Fruit fly (Drosophila melanogaster): Measurements from ENCODE around the gene CG9175.
A peak's percentile ranks its signal among the peaks of the same experiment; 100 is the strongest.

The CG9175 gene

DNA sequence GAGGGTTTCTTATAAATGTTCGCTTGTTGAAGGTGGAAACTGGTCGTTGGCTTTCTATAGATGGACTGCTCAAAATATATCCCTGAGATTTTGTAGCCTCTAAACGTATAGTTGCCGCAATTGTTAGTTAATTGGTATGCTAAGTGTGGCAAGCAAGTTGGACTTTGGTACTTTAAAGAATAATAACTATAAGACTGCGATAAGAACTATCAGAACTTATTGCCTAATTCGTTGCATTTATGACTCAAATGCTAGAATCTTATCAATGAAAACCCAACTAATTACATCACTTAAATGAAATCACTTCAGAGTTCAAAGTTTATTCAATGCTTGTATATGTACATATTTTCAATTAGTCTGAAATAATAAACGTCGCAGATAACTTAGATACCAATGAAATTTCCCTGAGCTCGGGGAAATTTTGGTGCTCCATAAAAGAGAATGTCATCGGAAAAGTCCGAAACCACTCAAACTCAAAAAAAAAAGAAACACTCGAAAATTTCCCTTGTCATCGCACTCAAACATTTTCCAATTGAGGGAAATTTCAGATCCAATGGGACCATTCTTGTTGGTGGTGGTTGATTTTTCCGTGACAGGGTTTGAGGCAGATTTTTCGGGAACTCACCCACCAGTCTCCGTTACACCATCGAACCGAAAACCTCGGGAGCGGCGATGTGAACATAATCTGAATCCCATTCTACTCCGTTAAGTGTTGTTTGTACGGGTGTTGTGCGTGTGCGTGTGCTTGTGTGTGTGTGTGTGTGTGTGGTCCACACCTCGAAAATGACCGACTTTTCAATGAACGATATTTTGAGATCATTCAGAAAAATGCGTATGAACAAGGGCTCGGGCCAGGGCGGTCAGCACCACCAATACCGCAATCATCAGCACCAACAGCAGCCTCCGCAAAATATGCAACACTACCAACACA is 7.7 kb downstream of the CG9175 start, which contains the start of gene CG45075 (continued):
- TF ChIP-seq vvl (GFP tag; IDR thresholded peaks at IDR 0.05) (peak; percentile 64; the same call in 1 of the 2 replicates), dmrt99B (tag; optimal IDR thresholded peaks at IDR 0.05) (peak; percentile 10), insv (GFP tag; optimal IDR thresholded peaks at IDR 0.05) (peak in 1 of 2 experiments; percentile 93), pros (GFP tag; optimal IDR thresholded peaks at IDR 0.05) (peak; percentile 41), CG6765 (GFP tag; optimal IDR thresholded peaks at IDR 0.05) (peak; percentile 11), z (GFP tag; IDR thresholded peaks at IDR 0.05) (peak; percentile 97), CG8290 (GFP tag; optimal IDR thresholded peaks at IDR 0.05) (no peak), CG8290 (tag; optimal IDR thresholded peaks at IDR 0.05) (peak in 1 of 2 experiments; percentile 27), sens-2 (GFP tag; IDR thresholded peaks at IDR 0.05) (peak; percentile 49; the same call in 1 of the 2 replicates), Hr78 (GFP tag; optimal IDR thresholded peaks at IDR 0.05) (peak in 1 of 2 experiments; percentile 69), CG14710 (tag; optimal IDR thresholded peaks at IDR 0.05) (peak; percentile 0), Atf-2 (GFP tag; optimal IDR thresholded peaks at IDR 0.05) (no peak), scrt (GFP tag; optimal IDR thresholded peaks at IDR 0.05) (peak; percentile 19), klu (GFP tag; IDR thresholded peaks at IDR 0.05) (no peak), sqz (GFP tag; optimal IDR thresholded peaks at IDR 0.05) (peak; percentile 61), CG5953 (GFP tag; IDR thresholded peaks at IDR 0.05) (0 out of 2 replicates have a peak, but pooled peaks have one; percentile 24), stwl (tag; optimal IDR thresholded peaks at IDR 0.05) (peak; percentile 32), schlank (tag; optimal IDR thresholded peaks at IDR 0.05) (no peak), Pdp1 (GFP tag; optimal IDR thresholded peaks at IDR 0.05) (peak in 1 of 2 experiments; percentile 37), CG15601 (tag; optimal IDR thresholded peaks at IDR 0.05) (peak; percentile 30), cg (GFP tag; optimal IDR thresholded peaks at IDR 0.05) (peak; percentile 76), CG10267 (tag; optimal IDR thresholded peaks at IDR 0.05) (peak; percentile 10), Ets97D (GFP tag; optimal IDR thresholded peaks at IDR 0.05) (peak; percentile 6), HLHmδ (GFP tag; optimal IDR thresholded peaks at IDR 0.05) (peak; percentile 74)

DNA sequence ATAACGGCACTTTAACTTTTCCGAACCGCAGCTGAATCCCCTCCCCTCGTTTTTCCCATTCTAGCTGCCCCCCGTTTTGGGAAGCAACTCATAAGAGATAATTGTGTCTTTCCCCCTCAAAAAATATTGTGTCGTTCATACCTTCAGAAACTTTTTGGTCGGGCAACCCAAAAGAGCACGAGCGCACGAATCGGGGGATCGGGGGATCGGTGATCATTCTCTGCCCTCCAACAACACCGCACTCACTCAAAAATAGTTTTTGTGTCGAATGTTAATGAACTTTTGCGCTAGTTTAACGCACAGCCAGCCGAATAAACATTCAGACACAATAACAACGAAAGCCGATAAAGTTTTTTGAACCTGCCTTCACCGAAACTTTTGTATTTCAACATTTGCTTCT is 8.4 kb downstream of the CG9175 start:
- TF ChIP-seq CG12659 (GFP tag; optimal IDR thresholded peaks at IDR 0.05) (no peak), CG34376 (GFP tag; optimal IDR thresholded peaks at IDR 0.05) (peak; percentile 62), CG12769 (tag; optimal IDR thresholded peaks at IDR 0.05) (peak; percentile 92), CG42726 (GFP tag; IDR thresholded peaks at IDR 0.05; ENCODE audit: partially characterized antibody) (peak; percentile 56; the same call in 1 of the 2 replicates), Deaf1 (tag; optimal IDR thresholded peaks at IDR 0.05) (peak; percentile 84), Trl (optimal IDR thresholded peaks at IDR 0.05) (peak in 1 of 2 experiments; percentile 7), Trl (GFP tag; optimal IDR thresholded peaks at IDR 0.05) (no peak), CG4707 (GFP tag; optimal IDR thresholded peaks at IDR 0.05) (no peak), nmo (GFP tag; optimal IDR thresholded peaks at IDR 0.05) (no peak), CG17385 (GFP tag; optimal IDR thresholded peaks at IDR 0.05) (no peak), vvl (GFP tag; IDR thresholded peaks at IDR 0.05) (peak; percentile 19; the same call in 1 of the 2 replicates), bcd (GFP tag; optimal IDR thresholded peaks at IDR 0.05) (no peak), kni (GFP tag; optimal IDR thresholded peaks at IDR 0.05) (peak; percentile 87), chinmo (GFP tag; IDR thresholded peaks at IDR 0.05; ENCODE audit: partially characterized antibody) (peak; percentile 86; the same call in 2 of the 4 replicates), Bgb (GFP tag; IDR thresholded peaks at IDR 0.05; ENCODE audit: partially characterized antibody) (peak; percentile 16; the same call in 1 of the 2 replicates), shn (GFP tag; optimal IDR thresholded peaks at IDR 0.05) (no peak), Hr78 (GFP tag; optimal IDR thresholded peaks at IDR 0.05) (peak in 1 of 2 experiments; percentile 77), CG13894 (tag; optimal IDR thresholded peaks at IDR 0.05) (peak; percentile 28), abd-A (tag; optimal IDR thresholded peaks at IDR 0.05) (peak; percentile 75), CG4617 (GFP tag; optimal IDR thresholded peaks at IDR 0.05; ENCODE audit: borderline replicate concordance) (no peak), CG10543 (GFP tag; optimal IDR thresholded peaks at IDR 0.05) (peak; percentile 68), sd (tag; optimal IDR thresholded peaks at IDR 0.05) (peak; percentile 81), CG4854 (GFP tag; optimal IDR thresholded peaks at IDR 0.05) (no peak), sug (tag; optimal IDR thresholded peaks at IDR 0.05) (peak; percentile 60)
